Worm (Caenorhabditis elegans): Measurements from ENCODE around the gene bgnt-1.4.

- TF ChIP-seq ceh-9 (tag; optimal IDR thresholded peaks at IDR 0.05) = no peak
- TF ChIP-seq lin-15B (tag; optimal IDR thresholded peaks at IDR 0.05) = no peak
- TF ChIP-seq skn-1 (tag; optimal IDR thresholded peaks at IDR 0.05) = no peak
- no peak for TF ChIP-seq pha-4 (tag; optimal IDR thresholded peaks at IDR 0.05)
Measured at ce11 chrV:4787166-4787565, 26.4 kb downstream of the bgnt-1.4 start, which contains the start of gene R02F11.9.

Data from whole organism, L3 larva.